In the genomic region with DNA sequence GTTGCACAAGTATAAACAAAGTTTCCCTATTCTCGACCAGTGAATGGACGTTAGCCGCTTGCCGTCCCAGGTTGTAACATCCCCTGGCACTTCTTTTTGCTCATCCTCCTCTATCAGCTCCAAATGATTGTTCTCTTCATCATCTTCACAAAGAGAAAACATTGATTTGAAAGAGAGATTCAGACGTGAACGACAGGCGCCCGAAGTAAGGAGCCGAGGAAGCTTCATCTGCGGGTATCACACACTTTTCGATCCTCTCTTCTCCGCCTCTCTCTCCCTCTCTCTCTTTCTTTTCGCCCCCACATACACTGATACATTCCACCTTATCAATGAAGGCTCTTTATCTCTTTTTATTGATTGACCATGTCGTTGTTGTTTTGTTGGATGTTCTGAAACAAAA, we compare ENCODE assay signal across 6 worm cellular contexts.
TF ChIP-seq lines count a peak whose summit lies in the region.

No protein-coding gene starts in this region.

TF ChIP-seq in whole organism, L1 larva, 84 proteins besides CTCF, POLR2A, EP300 and RAD21 (continues in another document):
- TF ChIP-seq unc-98 (GFP tag; IDR thresholded peaks at IDR 0.05; lab: Robert Waterston, UW), result no peak
- no peak for TF ChIP-seq mef-2 (tag; optimal IDR thresholded peaks at IDR 0.05; lab: Kevin White, UChicago)
- no peak for TF ChIP-seq ceh-82 (tag; optimal IDR thresholded peaks at IDR 0.05; lab: Kevin White, UChicago)
- TF ChIP-seq unc-130 (tag; optimal IDR thresholded peaks at IDR 0.05; lab: Kevin White, UChicago), result peak; percentile 23
- no peak for TF ChIP-seq aly-2 (tag; optimal IDR thresholded peaks at IDR 0.05; lab: Kevin White, UChicago)
- no peak for TF ChIP-seq ceh-63 (GFP tag; optimal IDR thresholded peaks at IDR 0.05; lab: Kevin White, UChicago)
- TF ChIP-seq lin-14 (GFP tag; optimal IDR thresholded peaks at IDR 0.05; lab: Kevin White, UChicago), result peak; percentile 69
- no peak for TF ChIP-seq nhr-20 (tag; optimal IDR thresholded peaks at IDR 0.05; lab: Kevin White, UChicago)
- peak in 1 of 2 experiments; percentile 28 for TF ChIP-seq lsy-2 (tag; optimal IDR thresholded peaks at IDR 0.05; lab: Kevin White, UChicago)
- TF ChIP-seq elt-2 (tag; optimal IDR thresholded peaks at IDR 0.05; lab: Kevin White, UChicago), result no peak
- no peak for TF ChIP-seq pqm-1 (tag; optimal IDR thresholded peaks at IDR 0.05; lab: Kevin White, UChicago)
- TF ChIP-seq nhr-71 (tag; optimal IDR thresholded peaks at IDR 0.05; lab: Kevin White, UChicago), result peak; percentile 46
- TF ChIP-seq snu-23 (GFP tag; optimal IDR thresholded peaks at IDR 0.05; lab: Kevin White, UChicago), result peak; percentile 13
- TF ChIP-seq C16A3.4 (tag; optimal IDR thresholded peaks at IDR 0.05; lab: Kevin White, UChicago), result no peak
- TF ChIP-seq egl-27 (tag; optimal IDR thresholded peaks at IDR 0.05; lab: Kevin White, UChicago), result no peak

TF ChIP-seq in whole organism, L2 larva, 48 proteins besides CTCF, POLR2A, EP300 and RAD21:
- peak; percentile 10 for TF ChIP-seq C34F6.9 (tag; optimal IDR thresholded peaks at IDR 0.05; lab: Kevin White, UChicago)
- TF ChIP-seq Y55F3AM.14 (GFP tag; optimal IDR thresholded peaks at IDR 0.05; lab: Kevin White, UChicago), result no peak
- no peak for TF ChIP-seq mab-5 (tag; optimal IDR thresholded peaks at IDR 0.05; lab: Kevin White, UChicago)
- peak; percentile 62 for TF ChIP-seq nhr-129 (tag; optimal IDR thresholded peaks at IDR 0.05; lab: Kevin White, UChicago)
- peak; percentile 77 for TF ChIP-seq F13H6.1 (tag; optimal IDR thresholded peaks at IDR 0.05; lab: Kevin White, UChicago)
- TF ChIP-seq nhr-25 (tag; optimal IDR thresholded peaks at IDR 0.05; lab: Kevin White, UChicago), result no peak
- TF ChIP-seq sma-9 (GFP tag; optimal IDR thresholded peaks at IDR 0.05; lab: Kevin White, UChicago), result peak; percentile 0
- TF ChIP-seq sma-9 (tag; optimal IDR thresholded peaks at IDR 0.05; lab: Kevin White, UChicago), result no peak
- TF ChIP-seq ztf-11 (tag; optimal IDR thresholded peaks at IDR 0.05; lab: Kevin White, UChicago), result no peak

TF ChIP-seq in whole organism, L4 larva, 104 proteins besides CTCF, POLR2A, EP300 and RAD21 (continues in another document):
- TF ChIP-seq pha-4 (GFP tag; IDR thresholded peaks at IDR 0.05; lab: Robert Waterston, UW), result no peak
- no peak for TF ChIP-seq pha-4 (tag; optimal IDR thresholded peaks at IDR 0.05; lab: Kevin White, UChicago)
- no peak for TF ChIP-seq R02D3.7 (tag; optimal IDR thresholded peaks at IDR 0.05; lab: Kevin White, UChicago)
- peak; percentile 12 for TF ChIP-seq nhr-11 (tag; optimal IDR thresholded peaks at IDR 0.05; lab: Kevin White, UChicago)
- no peak for TF ChIP-seq unc-130 (GFP tag; optimal IDR thresholded peaks at IDR 0.05; lab: Kevin White, UChicago)
- TF ChIP-seq lin-38 (GFP tag; IDR thresholded peaks at IDR 0.05; lab: Robert Waterston, UW), result no peak
- no peak for TF ChIP-seq saeg-2 (GFP tag; IDR thresholded peaks at IDR 0.05; lab: Robert Waterston, UW)
- peak in 1 of 2 experiments; percentile 20 for TF ChIP-seq daf-16 (GFP tag; optimal IDR thresholded peaks at IDR 0.05; lab: Kevin White, UChicago)
- no peak for TF ChIP-seq daf-16 (tag; optimal IDR thresholded peaks at IDR 0.05; lab: Kevin White, UChicago)
- no peak for TF ChIP-seq Y5F2A.4 (GFP tag; optimal IDR thresholded peaks at IDR 0.05; lab: Kevin White, UChicago)
- no peak for TF ChIP-seq Y75B8A.6 (GFP tag; IDR thresholded peaks at IDR 0.05; lab: Robert Waterston, UW)
- TF ChIP-seq madf-9 (GFP tag; conservative IDR thresholded peaks at IDR 0.05; lab: Robert Waterston, UW), result no peak
- TF ChIP-seq dmd-8 (GFP tag; IDR thresholded peaks at IDR 0.05; lab: Robert Waterston, UW), result no peak
- no peak for TF ChIP-seq hlh-30 (tag; optimal IDR thresholded peaks at IDR 0.05; lab: Kevin White, UChicago; ENCODE audit: insufficient read depth)
- TF ChIP-seq unc-39 (tag; optimal IDR thresholded peaks at IDR 0.05; lab: Kevin White, UChicago), result no peak
- TF ChIP-seq ctbp-1 (GFP tag; IDR thresholded peaks at IDR 0.05; lab: Robert Waterston, UW), result no peak
- no peak for TF ChIP-seq ZK546.5 (tag; optimal IDR thresholded peaks at IDR 0.05; lab: Kevin White, UChicago)

TF ChIP-seq in whole organism, late embryonic, 69 proteins besides CTCF, POLR2A, EP300 and RAD21:
- TF ChIP-seq T23F11.4 (GFP tag; optimal IDR thresholded peaks at IDR 0.05; lab: Kevin White, UChicago), result no peak
- no peak for TF ChIP-seq syd-9 (tag; optimal IDR thresholded peaks at IDR 0.05; lab: Kevin White, UChicago)
- peak; percentile 61 for TF ChIP-seq rnt-1 (tag; optimal IDR thresholded peaks at IDR 0.05; lab: Kevin White, UChicago)
- TF ChIP-seq gmeb-2 (tag; optimal IDR thresholded peaks at IDR 0.05; lab: Kevin White, UChicago), result no peak
- peak; percentile 53 for TF ChIP-seq unc-55 (GFP tag; optimal IDR thresholded peaks at IDR 0.05; lab: Kevin White, UChicago)
- TF ChIP-seq hlh-6 (tag; optimal IDR thresholded peaks at IDR 0.05; lab: Kevin White, UChicago), result no peak
- peak; percentile 62 for TF ChIP-seq ceh-18 (tag; optimal IDR thresholded peaks at IDR 0.05; lab: Kevin White, UChicago)
- no peak for TF ChIP-seq pros-1 (tag; optimal IDR thresholded peaks at IDR 0.05; lab: Kevin White, UChicago)
- TF ChIP-seq pat-9 (tag; optimal IDR thresholded peaks at IDR 0.05; lab: Kevin White, UChicago), result no peak
- TF ChIP-seq ceh-24 (tag; optimal IDR thresholded peaks at IDR 0.05; lab: Kevin White, UChicago), result no peak
- no peak for TF ChIP-seq sox-2 (GFP tag; IDR thresholded peaks at IDR 0.05; lab: Robert Waterston, UW)

TF ChIP-seq in whole organism, mixed stage, embryonic, 35 proteins besides CTCF, POLR2A, EP300 and RAD21 (continues in another document):
- no peak for TF ChIP-seq flh-1 (GFP tag; optimal IDR thresholded peaks at IDR 0.05; lab: Kevin White, UChicago)
- no peak for TF ChIP-seq ceh-39 (tag; optimal IDR thresholded peaks at IDR 0.05; lab: Kevin White, UChicago)
- no peak for TF ChIP-seq lin-32 (GFP tag; optimal IDR thresholded peaks at IDR 0.05; lab: Kevin White, UChicago)
- TF ChIP-seq unc-39 (tag; optimal IDR thresholded peaks at IDR 0.05; lab: Kevin White, UChicago), result no peak
- no peak for TF ChIP-seq elt-3 (tag; optimal IDR thresholded peaks at IDR 0.05; lab: Kevin White, UChicago)
- TF ChIP-seq bed-3 (GFP tag; optimal IDR thresholded peaks at IDR 0.05; lab: Kevin White, UChicago), result no peak
- peak; percentile 90 for TF ChIP-seq hlh-1 (tag; optimal IDR thresholded peaks at IDR 0.05; lab: Kevin White, UChicago)
- TF ChIP-seq nhr-28 (tag; optimal IDR thresholded peaks at IDR 0.05; lab: Kevin White, UChicago), result no peak
- no peak for TF ChIP-seq elt-1 (tag; optimal IDR thresholded peaks at IDR 0.05; lab: Kevin White, UChicago; ENCODE audit: borderline replicate concordance, insufficient read depth)
- TF ChIP-seq nhr-76 (tag; optimal IDR thresholded peaks at IDR 0.05; lab: Kevin White, UChicago), result no peak
- no peak for TF ChIP-seq pha-4 (tag; optimal IDR thresholded peaks at IDR 0.05; lab: Kevin White, UChicago)
- no peak for TF ChIP-seq mab-5 (tag; optimal IDR thresholded peaks at IDR 0.05; lab: Kevin White, UChicago)
- TF ChIP-seq sptf-1 (tag; optimal IDR thresholded peaks at IDR 0.05; lab: Kevin White, UChicago), result no peak
- peak; percentile 49 for TF ChIP-seq unc-62 (GFP tag; optimal IDR thresholded peaks at IDR 0.05; lab: Kevin White, UChicago)
- no peak for TF ChIP-seq zip-8 (tag; optimal IDR thresholded peaks at IDR 0.05; lab: Kevin White, UChicago)
- no peak for TF ChIP-seq cnd-1 (tag; optimal IDR thresholded peaks at IDR 0.05; lab: Kevin White, UChicago)
- TF ChIP-seq unc-120 (tag; optimal IDR thresholded peaks at IDR 0.05; lab: Kevin White, UChicago; ENCODE audit: poor library complexity, severe bottlenecking), result peak; percentile 81
- TF ChIP-seq nhr-237 (tag; optimal IDR thresholded peaks at IDR 0.05; lab: Kevin White, UChicago), result no peak
- TF ChIP-seq sem-2 (GFP tag; optimal IDR thresholded peaks at IDR 0.05; lab: Kevin White, UChicago), result no peak
- TF ChIP-seq snpc-4 (tag; optimal IDR thresholded peaks at IDR 0.05; lab: Kevin White, UChicago), result no peak
- no peak for TF ChIP-seq tbx-8 (GFP tag; optimal IDR thresholded peaks at IDR 0.05; lab: Kevin White, UChicago)
- no peak for TF ChIP-seq ztf-11 (tag; optimal IDR thresholded peaks at IDR 0.05; lab: Kevin White, UChicago)

TF ChIP-seq in whole organism, young adult, 124 proteins besides CTCF, POLR2A, EP300 and RAD21:
- no peak for TF ChIP-seq madf-8 (GFP tag; conservative IDR thresholded peaks at IDR 0.05; lab: Robert Waterston, UW)
- peak; percentile 60 for TF ChIP-seq zfh-2 (GFP tag; conservative IDR thresholded peaks at IDR 0.05; lab: Robert Waterston, UW)
- TF ChIP-seq lir-1 (GFP tag; conservative IDR thresholded peaks at IDR 0.05; lab: Robert Waterston, UW), result no peak
- no peak for TF ChIP-seq attf-6 (GFP tag; IDR thresholded peaks at IDR 0.05; lab: Robert Waterston, UW)
- no peak for TF ChIP-seq xnd-1 (tag; optimal IDR thresholded peaks at IDR 0.05; lab: Kevin White, UChicago)
- TF ChIP-seq aptf-2 (GFP tag; conservative IDR thresholded peaks at IDR 0.05; lab: Robert Waterston, UW), result no peak
